Fruit fly (Drosophila melanogaster): ENCODE results near the gene Atac3.

The Atac3 gene

dm6 chr3L:347641-348405 lies 20.0 kb upstream of the Atac3 start (continued):
- TF ChIP-seq CG1602 (GFP tag; optimal IDR thresholded peaks at IDR 0.05) (peak; percentile 57), unpg (GFP tag; optimal IDR thresholded peaks at IDR 0.05) (peak; percentile 70), CG32772 (GFP tag; IDR thresholded peaks at IDR 0.05) (peak; percentile 82), ranshi (GFP tag; IDR thresholded peaks at IDR 0.05) (peak; percentile 55; the same call in 1 of the 2 replicates), Sox102F (GFP tag; optimal IDR thresholded peaks at IDR 0.05) (peak; percentile 86), CrebB (tag; optimal IDR thresholded peaks at IDR 0.05) (no peak), BEAF-32 (GFP tag; optimal IDR thresholded peaks at IDR 0.05) (no peak), HLH54F (GFP tag; optimal IDR thresholded peaks at IDR 0.05) (peak; percentile 16), CG8290 (GFP tag; optimal IDR thresholded peaks at IDR 0.05) (peak; percentile 38), CG8290 (tag; optimal IDR thresholded peaks at IDR 0.05) (peak in 1 of 2 experiments; percentile 71), tll (GFP tag; optimal IDR thresholded peaks at IDR 0.05) (no peak), CG12299 (tag; optimal IDR thresholded peaks at IDR 0.05) (peak; percentile 43), CG6683 (GFP tag; optimal IDR thresholded peaks at IDR 0.05) (peak; percentile 40), seq (GFP tag; IDR thresholded peaks at IDR 0.05) (peak; percentile 35; the same call in 1 of the 2 replicates), CG13894 (tag; optimal IDR thresholded peaks at IDR 0.05) (no peak), CG3407 (GFP tag; optimal IDR thresholded peaks at IDR 0.05) (peak; percentile 75), Atf6 (GFP tag; IDR thresholded peaks at IDR 0.05) (peak; percentile 30; the same call in 1 of the 2 replicates), cad (GFP tag; optimal IDR thresholded peaks at IDR 0.05) (no peak), prd (optimal IDR thresholded peaks at IDR 0.05) (no peak), prd (GFP tag; IDR thresholded peaks at IDR 0.05) (peak; percentile 82), hkb (optimal IDR thresholded peaks at IDR 0.05) (no peak), hkb (GFP tag; IDR thresholded peaks at IDR 0.05) (peak; percentile 61), CG12744 (GFP tag; optimal IDR thresholded peaks at IDR 0.05) (no peak), dati (GFP tag; IDR thresholded peaks at IDR 0.05) (peak; percentile 73), otp (GFP tag; IDR thresholded peaks at IDR 0.05) (no peak; the same call in 1 of the 3 replicates), crc (GFP tag; optimal IDR thresholded peaks at IDR 0.05) (peak; percentile 13), CG6175 (GFP tag; IDR thresholded peaks at IDR 0.05) (no peak), sens (GFP tag) (peak; percentile 98), bab2 (GFP tag; optimal IDR thresholded peaks at IDR 0.05) (peak; percentile 57), zen (tag; optimal IDR thresholded peaks at IDR 0.05) (peak; percentile 46), CG6272 (GFP tag; IDR thresholded peaks at IDR 0.05) (peak; percentile 65), onecut (GFP tag; IDR thresholded peaks at IDR 0.05) (peak; percentile 50; the same call in 1 of the 2 replicates), CG7928 (GFP tag; optimal IDR thresholded peaks at IDR 0.05) (no peak), pros (GFP tag; optimal IDR thresholded peaks at IDR 0.05) (no peak), CG17361 (GFP tag; IDR thresholded peaks at IDR 0.05) (peak; percentile 55; the same call in 2 of the 3 replicates), sna (GFP tag; IDR thresholded peaks at IDR 0.05; ENCODE audit: partially characterized antibody) (no peak), Fer2 (tag; optimal IDR thresholded peaks at IDR 0.05) (no peak), Rfx (GFP tag; IDR thresholded peaks at IDR 0.05) (no peak), dpn (GFP tag; optimal IDR thresholded peaks at IDR 0.05) (peak; percentile 66 to 80), tup (GFP tag; optimal IDR thresholded peaks at IDR 0.05) (no peak), Lpt (GFP tag; optimal IDR thresholded peaks at IDR 0.05) (no peak), CG17612 (GFP tag; IDR thresholded peaks at IDR 0.05) (no peak), kni (GFP tag; optimal IDR thresholded peaks at IDR 0.05) (peak; percentile 60), ci (GFP tag; IDR thresholded peaks at IDR 0.05) (peak; percentile 92), CG15601 (tag; optimal IDR thresholded peaks at IDR 0.05) (peak; percentile 81), kay (GFP tag; optimal IDR thresholded peaks at IDR 0.05) (peak; percentile 63), Bgb (GFP tag; IDR thresholded peaks at IDR 0.05; ENCODE audit: partially characterized antibody) (no peak), NfI (GFP tag; optimal IDR thresholded peaks at IDR 0.05) (peak; percentile 62), abd-A (tag; optimal IDR thresholded peaks at IDR 0.05) (no peak), gcm2 (GFP tag; optimal IDR thresholded peaks at IDR 0.05) (peak; percentile 33)
